Worm (Caenorhabditis elegans) whole organism, L4/young adult: ENCODE results near the gene fbxc-33.
"Not testable (repeated sequence)": the region's sequence is repeated elsewhere in the genome, so short reads cannot be mapped to it uniquely, and the experiment has no call there.

Experiments
- W03F9.2 ChIP-seq: fragments of 150-350 bp; optimal IDR thresholded peaks from 2 replicates; lab custom pipeline; 2014; ENCODE audit warnings: missing biosample characterization, missing genetic modification characterization
- dao-5 ChIP-seq: sonication (generic microtip); optimal IDR thresholded peaks from 2 replicates; lab custom pipeline; 2016; ENCODE audit warnings: missing genotype, missing genetic modification characterization, moderate library complexity, missing compliant biosample characterization
- him-1 ChIP-seq: sonication (generic microtip); optimal IDR thresholded peaks from 2 replicates; lab custom pipeline; 2016; ENCODE audit warnings: missing genotype, missing genetic modification reagents, missing genetic modification characterization, missing compliant biosample characterization

fbxc-33 gene

DNA sequence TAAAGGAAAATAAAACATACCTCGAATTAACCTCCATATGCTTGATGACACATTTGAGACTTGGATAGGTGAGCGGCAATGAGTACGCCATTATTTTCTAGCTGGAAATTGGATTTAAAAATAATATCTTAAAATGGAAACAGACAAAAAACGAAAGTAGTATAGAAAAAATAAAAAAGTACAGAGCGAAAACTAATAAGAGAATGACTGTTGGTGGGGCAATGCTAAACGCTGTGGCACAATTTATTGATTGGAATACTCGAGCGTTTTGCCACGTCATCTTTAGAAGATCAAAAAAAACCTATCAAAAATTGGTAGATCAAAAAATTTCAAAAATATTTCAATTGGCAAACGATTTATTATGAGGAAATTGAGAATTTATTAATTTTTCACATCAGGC is 34.6 kb downstream of the fbxc-33 start, which contains the start of gene fbxc-32:
Gene fbxc-32 (minus strand): TSS at position 101 of the 400 bp plus-strand sequence.
- TF ChIP-seq dao-5: no peak
- no peak for TF ChIP-seq him-1 (tag; lab: Kevin White, UChicago)
- TF ChIP-seq W03F9.2: no peak

DNA sequence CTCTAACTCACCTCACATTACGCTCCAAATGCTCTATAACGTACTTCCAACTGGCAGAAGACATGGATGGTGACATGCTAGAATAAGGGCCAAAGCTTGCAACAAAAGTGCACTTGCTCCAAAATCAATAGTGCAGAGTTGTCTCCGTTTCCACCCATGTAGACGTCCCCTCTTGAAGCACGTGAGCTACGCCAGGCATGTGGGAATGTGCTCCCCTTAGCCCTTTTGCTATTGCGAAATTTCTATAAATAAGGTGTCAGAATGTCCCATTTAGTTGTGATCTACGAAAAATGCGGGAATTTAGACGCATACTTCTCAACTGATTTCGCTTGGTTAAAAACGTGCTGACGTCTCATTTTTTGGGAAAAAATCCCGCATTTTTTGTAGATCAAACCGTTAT is 36.9 kb downstream of the fbxc-33 start:
- TF ChIP-seq W03F9.2 (no peak), him-1 (tag; lab: Kevin White, UChicago) (no peak), dao-5 (no peak)

DNA sequence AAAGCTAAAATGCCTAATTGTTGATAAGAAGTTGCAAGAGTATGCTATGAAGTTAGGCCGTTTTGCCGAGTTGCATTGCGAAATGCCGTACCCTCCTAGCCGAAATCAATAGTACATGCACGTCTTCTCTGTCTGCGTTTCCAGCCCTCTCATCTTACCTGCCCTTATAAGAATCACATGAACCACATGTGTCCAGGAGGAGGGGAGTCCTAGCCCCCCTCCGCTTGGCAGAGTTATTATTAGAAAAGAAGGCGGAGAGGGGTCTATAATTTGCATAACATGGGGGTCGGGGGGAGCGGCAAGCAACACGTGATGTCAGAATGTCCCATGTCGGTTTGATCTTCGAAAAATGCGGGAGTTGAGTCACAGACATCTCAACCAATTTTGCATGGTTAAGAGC is 39.6 kb downstream of the fbxc-33 start:
- no peak for TF ChIP-seq him-1 (tag; lab: Kevin White, UChicago)
- no peak for TF ChIP-seq W03F9.2
- TF ChIP-seq dao-5: no peak

DNA sequence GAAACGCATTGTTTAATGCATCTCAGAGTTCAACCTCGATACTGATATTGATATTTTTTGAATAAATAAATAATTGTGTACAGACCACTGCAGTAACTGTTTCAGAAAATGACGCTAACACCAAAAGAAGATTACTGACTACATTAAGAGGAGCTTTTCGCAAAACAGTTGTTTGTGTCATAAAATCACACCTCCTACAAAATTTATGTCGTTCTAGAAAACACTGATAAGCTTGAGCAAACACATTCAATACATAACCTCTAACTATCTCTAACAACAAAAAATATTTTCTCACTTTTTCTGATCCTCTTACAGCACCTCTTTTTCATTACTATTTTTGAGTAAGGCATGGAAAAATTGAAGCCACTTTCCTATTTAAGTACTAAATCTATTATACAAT is 41.2 kb downstream of the fbxc-33 start, which contains the start of gene fbxc-7:
Gene fbxc-7 (plus strand): TSS at position 301 of the 400 bp plus-strand sequence.
- not testable (repeated sequence) for TF ChIP-seq dao-5; W03F9.2; him-1 (tag; lab: Kevin White, UChicago)

DNA sequence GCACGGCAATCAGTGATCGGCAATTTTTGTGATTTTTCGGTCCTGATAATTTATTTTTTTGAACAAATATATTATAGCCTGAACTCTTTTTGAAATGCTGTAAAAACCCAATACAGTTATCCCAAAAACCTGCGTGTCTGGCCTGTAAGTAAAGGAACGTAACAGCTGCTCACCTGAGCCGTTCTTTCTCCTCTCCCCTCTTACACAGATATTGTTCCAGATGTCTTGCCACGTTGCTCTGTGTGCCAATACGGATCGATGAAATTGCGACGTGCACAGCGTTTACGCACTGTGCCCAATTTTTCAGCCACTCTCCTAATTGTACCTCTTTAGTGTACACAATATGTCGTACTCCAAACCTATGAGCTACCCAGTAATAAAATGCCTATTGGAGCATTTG is 45.1 kb downstream of the fbxc-33 start, which contains the start of gene sdz-4:
Gene sdz-4 (plus strand): TSS at position 301 of the 400 bp plus-strand sequence.
- TF ChIP-seq dao-5 (no peak), him-1 (tag; lab: Kevin White, UChicago) (no peak), W03F9.2 (no peak)

DNA sequence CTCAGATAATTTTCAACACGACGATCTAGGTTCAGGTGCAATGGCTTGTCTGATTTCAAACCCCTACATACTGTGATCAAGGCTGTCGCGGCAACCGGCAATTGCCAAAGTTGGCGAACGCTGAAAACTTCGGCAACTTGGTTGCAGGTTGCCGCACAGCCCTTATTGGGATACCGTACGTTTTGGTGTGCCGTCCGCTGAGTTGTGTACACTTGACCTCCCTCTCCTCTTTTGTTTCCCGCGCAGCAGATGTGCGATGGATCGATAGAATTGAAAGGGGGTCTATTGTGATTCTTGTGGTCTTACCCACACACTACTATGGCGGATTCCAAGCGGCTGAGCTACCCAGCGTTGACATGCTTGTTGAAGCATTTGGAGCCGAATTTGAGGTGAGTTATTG is 46.7 kb downstream of the fbxc-33 start, which contains the start of the genes C32B5.18 and C32B5.7:
Gene C32B5.18 (plus strand): TSS at position 301 of the 400 bp plus-strand sequence.
Gene C32B5.7 (plus strand): TSS at position 311 of the 400 bp plus-strand sequence.
- TF ChIP-seq him-1 (tag; lab: Kevin White, UChicago): no peak
- TF ChIP-seq W03F9.2: no peak
- TF ChIP-seq dao-5: no peak

DNA sequence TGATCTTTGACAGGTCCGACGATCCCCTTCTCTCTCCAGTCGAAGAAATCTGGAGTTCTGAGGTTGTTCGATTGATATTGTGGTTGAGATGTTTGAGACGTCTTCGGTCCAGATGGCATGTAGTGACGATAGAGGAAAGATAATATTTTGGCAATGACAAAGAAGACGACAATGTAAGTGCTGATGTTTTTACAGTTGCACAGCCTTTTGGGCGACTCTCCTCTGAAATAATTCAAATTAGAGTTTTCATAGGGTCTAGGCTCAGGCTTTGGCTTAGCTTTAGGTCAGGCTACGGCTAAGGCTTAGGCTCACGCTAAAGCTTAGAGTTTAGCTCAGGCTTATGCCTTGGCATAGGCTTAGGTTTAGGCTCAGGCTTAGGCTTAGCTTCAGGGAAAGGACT is 48.5 kb downstream of the fbxc-33 start, which contains the start of gene C32B5.13:
Gene C32B5.13 (minus strand): TSS at position 101 of the 400 bp plus-strand sequence.
- no peak for TF ChIP-seq him-1 (tag; lab: Kevin White, UChicago)
- no peak for TF ChIP-seq dao-5
- no peak for TF ChIP-seq W03F9.2
